Fruit fly (Drosophila melanogaster) whole organism, embryonic: ENCODE measurements around the gene CG34313.
A peak's percentile ranks its signal among the peaks of the same experiment; 100 is the strongest.

Experiments
- Blimp-1 ChIP-seq: fragments of 200-800 bp; sonication (Bioruptor generic); optimal IDR thresholded peaks from 3 replicates; lab custom pipeline; 2018; ENCODE audit warnings: missing biosample characterization, missing genetic modification characterization, mild to moderate bottlenecking, moderate library complexity, missing genetic modification reagents
- CG11504 ChIP-seq: fragments of 200-800 bp; sonication (Bioruptor generic); optimal IDR thresholded peaks from 3 replicates; lab custom pipeline; 2019; ENCODE audit warnings: missing biosample characterization, mild to moderate bottlenecking, missing genetic modification characterization, moderate library complexity
- CG11723 ChIP-seq: fragments of 200-800 bp; sonication (Bioruptor generic); optimal IDR thresholded peaks from 2 replicates; lab custom pipeline; 2017; ENCODE audit warnings: missing biosample characterization, mild to moderate bottlenecking, missing genetic modification characterization
- CG14014 ChIP-seq: fragments of 200-800 bp; sonication (Bioruptor generic); IDR thresholded peaks from 2 replicates; pipeline ENCODE4 v1.3.6; 2022; ENCODE audit warnings: missing biosample characterization, missing genetic modification characterization
- CG15011 ChIP-seq: fragments of 200-800 bp; sonication (Bioruptor generic); optimal IDR thresholded peaks from 3 replicates; lab custom pipeline; 2018; ENCODE audit warnings: missing biosample characterization, mild to moderate bottlenecking, missing genetic modification characterization
- CG1529 ChIP-seq: fragments of 200-800 bp; sonication (Bioruptor generic); optimal IDR thresholded peaks from 3 replicates; lab custom pipeline; 2018; ENCODE audit warnings: missing biosample characterization, missing genetic modification characterization
- CG17361 ChIP-seq: fragments of 200-800 bp; sonication (Bioruptor generic); IDR thresholded peaks from 3 replicates; pipeline ENCODE4 v1.3.6; 2022; ENCODE audit warnings: missing biosample characterization, missing genetic modification characterization
- CG17802 ChIP-seq: fragments of 200-800 bp; sonication (Bioruptor generic); optimal IDR thresholded peaks from 2 replicates; lab custom pipeline; 2018; ENCODE audit warnings: missing biosample characterization, mild to moderate bottlenecking, missing genetic modification characterization, moderate library complexity
- CG2678 ChIP-seq: fragments of 200-800 bp; sonication (Bioruptor generic); optimal IDR thresholded peaks from 3 replicates; lab custom pipeline; 2019; ENCODE audit warnings: missing biosample characterization, mild to moderate bottlenecking, missing genetic modification characterization, moderate library complexity
- CG31388 ChIP-seq: fragments of 200-800 bp; sonication (Bioruptor generic); optimal IDR thresholded peaks from 2 replicates; lab custom pipeline; 2016; ENCODE audit warnings: missing biosample characterization, missing genetic modification characterization
- CG32532 ChIP-seq: fragments of 200-800 bp; sonication (Bioruptor generic); IDR thresholded peaks from 2 replicates; pipeline ENCODE4 v1.3.6; 2022; ENCODE audit warnings: missing biosample characterization, missing genetic modification characterization
- CG34376 ChIP-seq: fragments of 200-800 bp; sonication (Bioruptor generic); optimal IDR thresholded peaks from 2 replicates; lab custom pipeline; 2018; ENCODE audit warnings: missing biosample characterization, mild to moderate bottlenecking, missing genetic modification characterization
- CG34422 ChIP-seq: fragments of 200-800 bp; sonication (Bioruptor generic); IDR thresholded peaks from 3 replicates; pipeline ENCODE4 v1.3.6; 2022; ENCODE audit warnings: missing biosample characterization, missing genetic modification characterization
- CG3838 ChIP-seq: fragments of 200-800 bp; sonication (Bioruptor generic); optimal IDR thresholded peaks from 3 replicates; lab custom pipeline; 2016; ENCODE audit warnings: missing biosample characterization, missing genetic modification characterization
- CG4360 ChIP-seq: fragments of 200-800 bp; sonication (Bioruptor generic); IDR thresholded peaks from 2 replicates; pipeline ENCODE4 v1.3.6; 2022; ENCODE audit warnings: missing biosample characterization, missing genetic modification characterization
- CG43689 ChIP-seq: fragments of 200-800 bp; sonication (Bioruptor generic); IDR thresholded peaks from 2 replicates; pipeline ENCODE4 v1.3.6; 2022; ENCODE audit warnings: missing biosample characterization, missing genetic modification characterization
- Chrac-16 ChIP-seq: fragments of 200-800 bp; sonication (Bioruptor generic); optimal IDR thresholded peaks from 3 replicates; lab custom pipeline; 2016; ENCODE audit warnings: missing biosample characterization, missing genetic modification characterization
- E2f1 ChIP-seq: fragments of 200-800 bp; sonication (Bioruptor generic); IDR thresholded peaks from 2 replicates; pipeline ENCODE4 v1.3.6; 2022; ENCODE audit warnings: missing biosample characterization, missing genetic modification characterization
- GATAe ChIP-seq: fragments of 200-800 bp; sonication (Bioruptor generic); conservative IDR thresholded peaks from 2 replicates; pipeline ENCODE4 v1.3.6; 2022; ENCODE audit warnings: missing biosample characterization, missing genetic modification characterization
- HHEX ChIP-seq: fragments of 200-800 bp; sonication (Bioruptor generic); optimal IDR thresholded peaks from 3 replicates; lab custom pipeline; 2017; ENCODE audit warnings: missing biosample characterization, mild to moderate bottlenecking, missing genetic modification characterization, missing genetic modification reagents
- Hey ChIP-seq: fragments of 200-800 bp; sonication (Bioruptor generic); optimal IDR thresholded peaks from 3 replicates; lab custom pipeline; 2018; ENCODE audit warnings: missing biosample characterization, mild to moderate bottlenecking, missing genetic modification characterization
- Hr78 ChIP-seq, 2 experiments: fragments of 200-800 bp in 1 of 2; fragments of >200 bp in 1 of 2; sonication (Bioruptor generic) in 1 of 2; optimal IDR thresholded peaks; 2 replicates each; lab custom pipeline; 2017 to 2019; ENCODE audit warnings: missing biosample characterization in 2 of 2, missing genetic modification characterization in 2 of 2, mild to moderate bottlenecking in 1 of 2, moderate library complexity in 1 of 2
- Ptx1 ChIP-seq: fragments of 200-800 bp; sonication (Bioruptor generic); IDR thresholded peaks from 2 replicates; pipeline ENCODE4 v1.3.6; 2022; ENCODE audit warnings: missing biosample characterization, missing genetic modification characterization
- Side ChIP-seq: fragments of 200-800 bp; sonication (Bioruptor generic); optimal IDR thresholded peaks from 2 replicates; lab custom pipeline; 2016; ENCODE audit warnings: missing biosample characterization, missing genetic modification characterization
- Xrp1 ChIP-seq: fragments of 200-800 bp; sonication (Bioruptor generic); IDR thresholded peaks from 2 replicates; pipeline ENCODE4 v1.3.6; 2022; ENCODE audit warnings: missing biosample characterization, missing genetic modification characterization
- YL-1 ChIP-seq: fragments of 200-800 bp; sonication (Bioruptor generic); optimal IDR thresholded peaks from 3 replicates; lab custom pipeline; 2017; ENCODE audit warnings: missing biosample characterization, mild to moderate bottlenecking, missing genetic modification characterization
- az2 ChIP-seq: fragments of 200-800 bp; sonication (Bioruptor generic); optimal IDR thresholded peaks from 3 replicates; lab custom pipeline; 2016; ENCODE audit warnings: missing biosample characterization, missing genetic modification characterization
- bab2 ChIP-seq: fragments of 200-800 bp; sonication (Bioruptor generic); optimal IDR thresholded peaks from 2 replicates; lab custom pipeline; 2016; ENCODE audit warnings: missing biosample characterization, missing genetic modification characterization
- bbx ChIP-seq: fragments of 200-800 bp; sonication (Bioruptor generic); IDR thresholded peaks from 2 replicates; pipeline ENCODE4 v1.3.6; 2022; ENCODE audit warnings: missing biosample characterization, missing genetic modification characterization; ENCODE audit not compliant: partially characterized antibody
- bowl ChIP-seq: fragments of 200-800 bp; sonication (Bioruptor generic); IDR thresholded peaks from 2 replicates; pipeline ENCODE4 v1.3.6; 2022; ENCODE audit warnings: missing biosample characterization, missing genetic modification characterization
- cg ChIP-seq: fragments of 200-800 bp; sonication (Bioruptor generic); optimal IDR thresholded peaks from 3 replicates; lab custom pipeline; 2019; ENCODE audit warnings: missing biosample characterization, mild to moderate bottlenecking, missing genetic modification characterization, moderate library complexity
- chinmo ChIP-seq: fragments of 200-800 bp; sonication (Bioruptor generic); IDR thresholded peaks from 4 replicates; pipeline ENCODE4 v1.3.6; 2022; ENCODE audit warnings: missing biosample characterization, missing genetic modification characterization; ENCODE audit not compliant: partially characterized antibody
- crol ChIP-seq: fragments of 200-800 bp; sonication (Bioruptor generic); IDR thresholded peaks from 2 replicates; pipeline ENCODE4 v1.3.6; 2022; ENCODE audit warnings: missing biosample characterization, missing genetic modification characterization
- crp ChIP-seq, 2 experiments: fragments of 200-800 bp; sonication (Bioruptor generic); optimal IDR thresholded peaks; 2 replicates in 1 of 2; 3 replicates in 1 of 2; lab custom pipeline; 2017; ENCODE audit warnings: missing biosample characterization in 2 of 2, missing genetic modification characterization in 2 of 2, mild to moderate bottlenecking in 1 of 2, moderate library complexity in 1 of 2
- dimm ChIP-seq: fragments of 200-800 bp; sonication (Bioruptor generic); IDR thresholded peaks from 2 replicates; pipeline ENCODE4 v1.3.6; 2022; ENCODE audit warnings: missing biosample characterization, missing genetic modification characterization
- en ChIP-seq: fragments of 200-800 bp; sonication (Bioruptor generic); optimal IDR thresholded peaks from 2 replicates; lab custom pipeline; 2016; ENCODE audit warnings: missing biosample characterization, missing genetic modification characterization
- ewg ChIP-seq: fragments of 200-800 bp; sonication (Bioruptor generic); optimal IDR thresholded peaks from 3 replicates; lab custom pipeline; 2017; ENCODE audit warnings: mild to moderate bottlenecking, missing biosample characterization, missing genetic modification reagents, missing genetic modification characterization
- exex ChIP-seq: fragments of 200-800 bp; sonication (Bioruptor generic); optimal IDR thresholded peaks from 4 replicates; lab custom pipeline; 2018; ENCODE audit warnings: missing biosample characterization, mild to moderate bottlenecking, missing genetic modification characterization, moderate library complexity
- fd64A ChIP-seq: fragments of 200-800 bp; sonication (Bioruptor generic); optimal IDR thresholded peaks from 3 replicates; lab custom pipeline; 2018; ENCODE audit warnings: missing biosample characterization, mild to moderate bottlenecking, missing genetic modification characterization
- onecut ChIP-seq: fragments of 200-800 bp; sonication (Bioruptor generic); IDR thresholded peaks from 2 replicates; pipeline ENCODE4 v1.3.6; 2022; ENCODE audit warnings: missing biosample characterization, missing genetic modification characterization
- pan ChIP-seq, 4 experiments: fragments of >200 bp in 3 of 4; fragments of 200-800 bp in 1 of 4; sonication (Bioruptor generic) in 1 of 4; optimal IDR thresholded peaks in 3 of 4; IDR thresholded peaks in 1 of 4; 2 replicates each; pipeline versions ENCODE4 v1.3.6 to Lab custom; 2017 to 2022; ENCODE audit warnings: missing biosample characterization in 2 of 4, missing genetic modification characterization in 2 of 4, mixed read lengths in 1 of 4
- pb ChIP-seq: fragments of 200-800 bp; sonication (Bioruptor generic); optimal IDR thresholded peaks from 3 replicates; lab custom pipeline; 2016; ENCODE audit warnings: missing biosample characterization, missing genetic modification characterization
- prd ChIP-seq, 3 experiments: fragments of >200 bp in 2 of 3; fragments of 200-800 bp in 1 of 3; sonication (Bioruptor generic) in 1 of 3; optimal IDR thresholded peaks in 2 of 3; IDR thresholded peaks in 1 of 3; 2 replicates in 2 of 3; 3 replicates in 1 of 3; pipeline versions ENCODE4 v1.3.6 to Lab custom; 2017 to 2022; ENCODE audit warnings: missing biosample characterization in 1 of 3, missing genetic modification characterization in 1 of 3
- sqz ChIP-seq: fragments of 200-800 bp; sonication (Bioruptor generic); optimal IDR thresholded peaks from 3 replicates; lab custom pipeline; 2018; ENCODE audit warnings: missing biosample characterization, mild to moderate bottlenecking, missing genetic modification characterization

Gene CG34313

dm6 chr2L:16887660-16888573 lies 8.6 kb downstream of the CG34313 start, which contains the start of the genes osi and tweek (continued):
- TF ChIP-seq bbx (GFP tag; lab: Robert Waterston, UW) (peak; percentile 90), E2f1 (GFP tag; lab: Robert Waterston, UW) (peak; percentile 13; the same call in 1 of the 2 replicates), dimm (GFP tag; lab: Robert Waterston, UW) (no peak), fd64A (GFP tag; lab: Kevin White, UChicago) (no peak), CG1529 (no peak), CG15011 (GFP tag; lab: Kevin White, UChicago) (no peak), Side (GFP tag; lab: Kevin White, UChicago) (no peak), CG2678 (tag; lab: Kevin White, UChicago) (no peak), CG17802 (tag; lab: Kevin White, UChicago) (no peak), CG11504 (tag; lab: Kevin White, UChicago) (no peak), CG17361 (no peak; the same call in 2 of the 3 replicates), crol (no peak), CG3838 (GFP tag; lab: Kevin White, UChicago) (peak; percentile 17), YL-1 (peak; percentile 38), Ptx1 (GFP tag; lab: Robert Waterston, UW) (peak; percentile 61), bab2 (GFP tag; lab: Kevin White, UChicago) (peak; percentile 29), Chrac-16 (GFP tag; lab: Kevin White, UChicago) (peak; percentile 74), CG11723 (GFP tag; lab: Kevin White, UChicago) (no peak), HHEX (GFP tag; lab: Kevin White, UChicago) (no peak), CG34376 (GFP tag; lab: Kevin White, UChicago) (peak; percentile 20), Hey (tag; lab: Kevin White, UChicago) (peak; percentile 52), sqz (no peak), az2 (GFP tag; lab: Kevin White, UChicago) (peak; percentile 70), CG31388 (peak; percentile 8), en (GFP tag; lab: Kevin White, UChicago) (no peak)

dm6 chr2L:16888574-16889376 lies 9.5 kb downstream of the CG34313 start:
- no peak for TF ChIP-seq CG43689 (GFP tag; lab: Robert Waterston, UW)
- TF ChIP-seq GATAe (GFP tag; lab: Robert Waterston, UW), result peak; percentile 35; the same call in 1 of the 2 replicates
- TF ChIP-seq CG34422 (GFP tag; lab: Robert Waterston, UW), result peak; percentile 48; the same call in 2 of the 3 replicates
- peak; percentile 17; the same call in 1 of the 2 replicates for TF ChIP-seq CG4360
- TF ChIP-seq Hr78 (GFP tag; optimal IDR thresholded peaks at IDR 0.05; lab: Kevin White, UChicago), result peak in 1 of 2 experiments; percentile 90
- TF ChIP-seq CG32532 (GFP tag; lab: Robert Waterston, UW), result no peak
- TF ChIP-seq YL-1, result peak; percentile 16
- no peak for TF ChIP-seq Xrp1
- peak; percentile 92 for TF ChIP-seq crol
- no peak for TF ChIP-seq prd (optimal IDR thresholded peaks at IDR 0.05; lab: Kevin White, UChicago)
- 0 out of 3 replicates have a peak, but pooled peaks have one; percentile 18 for TF ChIP-seq prd (GFP tag; IDR thresholded peaks at IDR 0.05; lab: Robert Waterston, UW)
- TF ChIP-seq cg, result peak; percentile 90
- 0 out of 2 replicates have a peak, but pooled peaks have one; percentile 30 for TF ChIP-seq bowl
- TF ChIP-seq onecut (GFP tag; lab: Robert Waterston, UW), result peak; percentile 95
- TF ChIP-seq CG14014 (GFP tag; lab: Robert Waterston, UW), result 0 out of 2 replicates have a peak, but pooled peaks have one; percentile 8
- TF ChIP-seq ewg (GFP tag; lab: Kevin White, UChicago), result no peak
- TF ChIP-seq Blimp-1, result no peak
- TF ChIP-seq pb (GFP tag; lab: Kevin White, UChicago), result no peak
- peak; percentile 64; the same call in 1 of the 4 replicates for TF ChIP-seq chinmo
- peak in 1 of 2 experiments; percentile 59 for TF ChIP-seq crp (GFP tag; optimal IDR thresholded peaks at IDR 0.05; lab: Kevin White, UChicago)
- peak; percentile 50 for TF ChIP-seq CG34376 (GFP tag; lab: Kevin White, UChicago)
- no peak for TF ChIP-seq pan (optimal IDR thresholded peaks at IDR 0.05; lab: Kevin White, UChicago)
- no peak for TF ChIP-seq pan (GFP tag; optimal IDR thresholded peaks at IDR 0.05 in 1 of 2, IDR thresholded peaks at IDR 0.05 in 1 of 2)
- TF ChIP-seq exex (tag; lab: Kevin White, UChicago), result peak; percentile 45
